Worm (Caenorhabditis elegans): ENCODE data around the gene F33A8.7.

The F33A8.7 gene

DNA sequence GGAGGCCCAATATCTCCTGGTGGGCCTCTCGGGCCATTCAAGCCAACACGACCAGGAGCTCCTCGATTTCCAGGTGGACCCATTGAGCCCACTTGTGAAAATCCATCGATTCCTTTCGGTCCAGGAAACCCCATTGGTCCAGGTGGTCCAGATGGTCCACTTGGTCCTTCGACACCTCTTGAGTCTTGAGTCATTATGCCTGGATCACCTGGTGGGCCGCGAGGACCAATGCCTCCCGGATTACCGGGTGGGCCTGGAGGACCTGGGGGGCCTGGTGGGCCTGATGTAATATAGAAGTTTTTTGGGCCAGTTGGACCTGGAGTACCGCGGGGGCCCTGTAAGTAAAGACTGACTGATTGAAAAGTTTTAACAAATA is 18.7 kb upstream of the F33A8.7 start:
- TF ChIP-seq ztf-23 (GFP tag; IDR thresholded peaks at IDR 0.05), result no peak
- TF ChIP-seq flt-1 (GFP tag; IDR thresholded peaks at IDR 0.05), result no peak
- TF ChIP-seq med-1 (GFP tag; optimal IDR thresholded peaks at IDR 0.05; ENCODE audit: insufficient read depth), result no peak
- TF ChIP-seq ref-1 (GFP tag; conservative IDR thresholded peaks at IDR 0.05), result no peak
- no peak for TF ChIP-seq tab-1 (GFP tag; IDR thresholded peaks at IDR 0.05)
- TF ChIP-seq ztf-29 (GFP tag; IDR thresholded peaks at IDR 0.05), result no peak
- no peak for TF ChIP-seq T22C8.4 (GFP tag; IDR thresholded peaks at IDR 0.05)
- no peak for TF ChIP-seq klf-2 (GFP tag; conservative IDR thresholded peaks at IDR 0.05)
- no peak for TF ChIP-seq cog-1 (tag; optimal IDR thresholded peaks at IDR 0.05)

ce11 chrII:11043546-11044192 is 18.2 kb upstream of the F33A8.7 start:
- no peak for TF ChIP-seq cog-1 (tag; optimal IDR thresholded peaks at IDR 0.05)
- no peak for TF ChIP-seq T22C8.4 (GFP tag; IDR thresholded peaks at IDR 0.05)
- TF ChIP-seq ztf-29 (GFP tag; IDR thresholded peaks at IDR 0.05), result no peak
- TF ChIP-seq flt-1 (GFP tag; IDR thresholded peaks at IDR 0.05), result no peak
- no peak for TF ChIP-seq ztf-23 (GFP tag; IDR thresholded peaks at IDR 0.05)
- TF ChIP-seq tab-1 (GFP tag; IDR thresholded peaks at IDR 0.05), result no peak
- TF ChIP-seq klf-2 (GFP tag; conservative IDR thresholded peaks at IDR 0.05), result no peak
- TF ChIP-seq med-1 (GFP tag; optimal IDR thresholded peaks at IDR 0.05; ENCODE audit: insufficient read depth), result no peak
- TF ChIP-seq ref-1 (GFP tag; conservative IDR thresholded peaks at IDR 0.05), result no peak

DNA sequence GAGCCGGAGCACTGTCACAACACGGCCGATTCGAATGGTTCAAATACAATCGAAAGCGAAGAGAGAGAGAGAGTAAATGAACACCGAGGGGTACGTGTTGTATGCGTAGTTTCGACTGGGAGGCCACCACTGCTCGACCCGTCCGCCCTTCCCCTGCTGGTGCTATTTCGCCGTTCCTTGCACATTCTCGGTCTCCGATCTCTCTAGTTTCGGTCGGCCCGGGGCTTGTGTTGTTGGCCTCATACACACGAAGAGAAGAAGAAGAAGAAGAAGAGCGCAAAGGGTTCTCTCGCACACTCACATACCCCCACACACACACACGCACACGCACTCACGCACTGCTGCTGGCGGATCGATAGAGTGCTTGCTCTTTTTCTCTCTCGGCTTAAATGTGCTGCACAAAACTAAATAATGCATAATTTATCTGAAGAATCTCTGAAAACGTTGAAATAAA is 17.4 kb upstream of the F33A8.7 start:
- TF ChIP-seq cog-1 (tag; optimal IDR thresholded peaks at IDR 0.05) (peak; percentile 81), ref-1 (GFP tag; conservative IDR thresholded peaks at IDR 0.05) (no peak), flt-1 (GFP tag; IDR thresholded peaks at IDR 0.05) (peak; percentile 48; the same call in 1 of the 2 replicates), ztf-29 (GFP tag; IDR thresholded peaks at IDR 0.05) (peak; percentile 86), klf-2 (GFP tag; conservative IDR thresholded peaks at IDR 0.05) (0 out of 2 replicates have a peak, but pooled peaks have one; percentile 38), med-1 (GFP tag; optimal IDR thresholded peaks at IDR 0.05; ENCODE audit: insufficient read depth) (no peak), tab-1 (GFP tag; IDR thresholded peaks at IDR 0.05) (no peak), ztf-23 (GFP tag; IDR thresholded peaks at IDR 0.05) (peak; percentile 70; the same call in 1 of the 2 replicates), T22C8.4 (GFP tag; IDR thresholded peaks at IDR 0.05) (peak; percentile 85)

ce11 chrII:11041846-11042262 is 16.4 kb upstream of the F33A8.7 start:
- no peak for TF ChIP-seq klf-2 (GFP tag; conservative IDR thresholded peaks at IDR 0.05)
- 0 out of 2 replicates have a peak, but pooled peaks have one; percentile 35 for TF ChIP-seq T22C8.4 (GFP tag; IDR thresholded peaks at IDR 0.05)
- 0 out of 2 replicates have a peak, but pooled peaks have one; percentile 59 for TF ChIP-seq flt-1 (GFP tag; IDR thresholded peaks at IDR 0.05)
- peak; percentile 43 for TF ChIP-seq cog-1 (tag; optimal IDR thresholded peaks at IDR 0.05)
- no peak for TF ChIP-seq ztf-23 (GFP tag; IDR thresholded peaks at IDR 0.05)

- TF ChIP-seq med-1 (GFP tag; optimal IDR thresholded peaks at IDR 0.05; ENCODE audit: insufficient read depth) (no peak), T22C8.4 (GFP tag; IDR thresholded peaks at IDR 0.05) (no peak), ztf-23 (GFP tag; IDR thresholded peaks at IDR 0.05) (no peak), ztf-29 (GFP tag; IDR thresholded peaks at IDR 0.05) (no peak), flt-1 (GFP tag; IDR thresholded peaks at IDR 0.05) (no peak), ref-1 (GFP tag; conservative IDR thresholded peaks at IDR 0.05) (no peak), klf-2 (GFP tag; conservative IDR thresholded peaks at IDR 0.05) (no peak), cog-1 (tag; optimal IDR thresholded peaks at IDR 0.05) (no peak), tab-1 (GFP tag; IDR thresholded peaks at IDR 0.05) (no peak)
Measured at ce11 chrII:11041027-11041426, 15.6 kb upstream of the F33A8.7 start, which contains the start of gene cey-1. Gene cey-1, minus strand, starts transcription at chrII:11041206.

DNA sequence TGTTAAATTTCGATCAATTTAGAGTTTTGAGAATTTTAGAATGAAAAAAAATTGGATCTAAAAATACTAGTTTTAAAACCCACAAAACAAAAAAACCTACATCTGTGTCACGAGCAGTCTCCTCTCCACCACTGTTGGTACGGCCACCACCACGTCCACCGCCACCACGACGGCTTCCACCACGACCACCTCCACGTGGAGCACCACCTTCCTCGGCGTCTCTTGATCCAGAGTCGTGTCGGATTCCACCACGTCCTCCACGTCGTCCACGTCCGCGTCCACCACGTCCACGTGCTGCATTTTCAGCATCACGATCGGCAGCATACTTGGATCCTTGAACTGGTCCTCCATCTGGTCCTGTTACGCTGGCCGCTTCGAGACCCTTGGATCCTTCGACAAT is 14.7 kb upstream of the F33A8.7 start:
- no peak for TF ChIP-seq klf-2 (GFP tag; conservative IDR thresholded peaks at IDR 0.05)
- no peak for TF ChIP-seq ztf-29 (GFP tag; IDR thresholded peaks at IDR 0.05)
- TF ChIP-seq ref-1 (GFP tag; conservative IDR thresholded peaks at IDR 0.05), result no peak
- TF ChIP-seq med-1 (GFP tag; optimal IDR thresholded peaks at IDR 0.05; ENCODE audit: insufficient read depth), result no peak
- no peak for TF ChIP-seq cog-1 (tag; optimal IDR thresholded peaks at IDR 0.05)
- no peak for TF ChIP-seq T22C8.4 (GFP tag; IDR thresholded peaks at IDR 0.05)
- no peak for TF ChIP-seq ztf-23 (GFP tag; IDR thresholded peaks at IDR 0.05)
- TF ChIP-seq flt-1 (GFP tag; IDR thresholded peaks at IDR 0.05), result no peak
- TF ChIP-seq tab-1 (GFP tag; IDR thresholded peaks at IDR 0.05), result no peak

ce11 chrII:11035774-11036173 is 10.3 kb upstream of the F33A8.7 start, which contains the start of gene srlf-15:
Gene srlf-15, plus strand, starts transcription at chrII:11036074.
- TF ChIP-seq flt-1 (GFP tag; IDR thresholded peaks at IDR 0.05) (no peak), ztf-23 (GFP tag; IDR thresholded peaks at IDR 0.05) (no peak), klf-2 (GFP tag; conservative IDR thresholded peaks at IDR 0.05) (no peak), tab-1 (GFP tag; IDR thresholded peaks at IDR 0.05) (no peak), med-1 (GFP tag; optimal IDR thresholded peaks at IDR 0.05; ENCODE audit: insufficient read depth) (no peak), ref-1 (GFP tag; conservative IDR thresholded peaks at IDR 0.05) (no peak), cog-1 (tag; optimal IDR thresholded peaks at IDR 0.05) (no peak), ztf-29 (GFP tag; IDR thresholded peaks at IDR 0.05) (no peak), T22C8.4 (GFP tag; IDR thresholded peaks at IDR 0.05) (no peak)

- TF ChIP-seq ref-1 (GFP tag; conservative IDR thresholded peaks at IDR 0.05) (no peak), tab-1 (GFP tag; IDR thresholded peaks at IDR 0.05) (no peak), ztf-29 (GFP tag; IDR thresholded peaks at IDR 0.05) (no peak), med-1 (GFP tag; optimal IDR thresholded peaks at IDR 0.05; ENCODE audit: insufficient read depth) (no peak), flt-1 (GFP tag; IDR thresholded peaks at IDR 0.05) (no peak), T22C8.4 (GFP tag; IDR thresholded peaks at IDR 0.05) (no peak), klf-2 (GFP tag; conservative IDR thresholded peaks at IDR 0.05) (no peak), cog-1 (tag; optimal IDR thresholded peaks at IDR 0.05) (no peak), ztf-23 (GFP tag; IDR thresholded peaks at IDR 0.05) (no peak)
Measured at ce11 chrII:11032812-11033211, 7.3 kb upstream of the F33A8.7 start.

DNA sequence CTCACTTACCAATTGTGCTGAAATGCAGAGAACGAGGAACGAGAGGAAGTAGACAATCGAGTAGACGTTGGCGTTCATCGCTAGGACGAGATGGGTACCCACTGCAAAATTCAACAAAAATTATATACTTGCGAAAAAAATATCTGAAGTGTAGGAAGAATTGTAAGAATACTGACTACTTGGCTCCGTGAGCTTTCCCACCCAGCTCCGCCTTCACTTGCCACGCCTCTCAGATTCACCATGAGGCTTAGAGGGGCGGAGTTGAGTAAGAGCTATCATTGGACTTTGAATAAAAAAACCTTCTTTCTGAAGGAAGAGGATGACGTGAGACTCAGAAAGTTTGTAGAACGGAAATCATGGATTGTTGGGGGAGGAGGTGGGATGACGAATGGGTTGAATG is 4.8 kb upstream of the F33A8.7 start, which contains the start of gene nlp-18:
Gene nlp-18 (minus strand): TSS at position 101 of the 400 bp plus-strand sequence.
- TF ChIP-seq ztf-23 (GFP tag; IDR thresholded peaks at IDR 0.05) (no peak), med-1 (GFP tag; optimal IDR thresholded peaks at IDR 0.05; ENCODE audit: insufficient read depth) (no peak), ztf-29 (GFP tag; IDR thresholded peaks at IDR 0.05) (no peak), flt-1 (GFP tag; IDR thresholded peaks at IDR 0.05) (no peak), klf-2 (GFP tag; conservative IDR thresholded peaks at IDR 0.05) (no peak), ref-1 (GFP tag; conservative IDR thresholded peaks at IDR 0.05) (no peak), tab-1 (GFP tag; IDR thresholded peaks at IDR 0.05) (no peak), T22C8.4 (GFP tag; IDR thresholded peaks at IDR 0.05) (no peak), cog-1 (tag; optimal IDR thresholded peaks at IDR 0.05) (no peak)
